Fruit fly (Drosophila melanogaster) whole organism, embryonic: ENCODE results near the gene CG13671.

ENCODE experiments used
- Antp ChIP-seq: fragments of 200-800 bp; sonication (Bioruptor generic); optimal IDR thresholded peaks from 3 replicates; lab custom pipeline; 2016; ENCODE audit warnings: missing biosample characterization, missing genetic modification characterization
- Asciz ChIP-seq: fragments of 200-800 bp; sonication (Bioruptor generic); optimal IDR thresholded peaks from 2 replicates; lab custom pipeline; 2017; ENCODE audit warnings: missing biosample characterization, mild to moderate bottlenecking, missing genetic modification characterization, missing genetic modification reagents
- B-H2 ChIP-seq: fragments of 200-800 bp; sonication (Bioruptor generic); optimal IDR thresholded peaks from 2 replicates; lab custom pipeline; 2018; ENCODE audit warnings: missing biosample characterization, mild to moderate bottlenecking, missing genetic modification characterization
- BEAF-32 ChIP-seq: fragments of 200-800 bp; sonication (Bioruptor generic); optimal IDR thresholded peaks from 3 replicates; lab custom pipeline; 2017; ENCODE audit warnings: missing biosample characterization, missing genetic modification characterization, mild to moderate bottlenecking, moderate library complexity, missing genetic modification reagents
- CG1024 ChIP-seq: fragments of 200-800 bp; sonication (Bioruptor generic); IDR thresholded peaks from 2 replicates; pipeline ENCODE4 v1.3.6; 2022; ENCODE audit warnings: missing biosample characterization, missing genetic modification characterization
- CG10267 ChIP-seq: fragments of 200-800 bp; sonication (Bioruptor generic); optimal IDR thresholded peaks from 2 replicates; lab custom pipeline; 2018; ENCODE audit warnings: missing biosample characterization, mild to moderate bottlenecking, missing genetic modification characterization, moderate library complexity
- CG11398 ChIP-seq: fragments of 200-800 bp; sonication (Bioruptor generic); optimal IDR thresholded peaks from 2 replicates; lab custom pipeline; 2016; ENCODE audit warnings: missing biosample characterization, missing genetic modification characterization
- CG11504 ChIP-seq: fragments of 200-800 bp; sonication (Bioruptor generic); optimal IDR thresholded peaks from 3 replicates; lab custom pipeline; 2019; ENCODE audit warnings: missing biosample characterization, mild to moderate bottlenecking, missing genetic modification characterization, moderate library complexity
- CG12219 ChIP-seq: fragments of 200-800 bp; sonication (Bioruptor generic); optimal IDR thresholded peaks from 3 replicates; lab custom pipeline; 2018; ENCODE audit warnings: missing biosample characterization, mild to moderate bottlenecking, missing genetic modification characterization
- CG12236 ChIP-seq: fragments of 200-800 bp; sonication (Bioruptor generic); optimal IDR thresholded peaks from 2 replicates; lab custom pipeline; 2016; ENCODE audit warnings: missing biosample characterization, missing genetic modification characterization
- CG12942 ChIP-seq: fragments of 200-800 bp; sonication (Bioruptor generic); optimal IDR thresholded peaks from 3 replicates; lab custom pipeline; 2016; ENCODE audit warnings: missing biosample characterization, missing genetic modification characterization
- CG14050 ChIP-seq: fragments of 200-800 bp; sonication (Bioruptor generic); IDR thresholded peaks from 3 replicates; pipeline ENCODE4 v1.3.6; 2022; ENCODE audit warnings: missing biosample characterization, missing genetic modification characterization
- CG1529 ChIP-seq: fragments of 200-800 bp; sonication (Bioruptor generic); optimal IDR thresholded peaks from 3 replicates; lab custom pipeline; 2018; ENCODE audit warnings: missing biosample characterization, missing genetic modification characterization
- CG17568 ChIP-seq: fragments of 200-800 bp; sonication (Bioruptor generic); optimal IDR thresholded peaks from 2 replicates; lab custom pipeline; 2018; ENCODE audit warnings: missing biosample characterization, mild to moderate bottlenecking, missing genetic modification characterization, moderate library complexity
- CG31388 ChIP-seq: fragments of 200-800 bp; sonication (Bioruptor generic); optimal IDR thresholded peaks from 2 replicates; lab custom pipeline; 2016; ENCODE audit warnings: missing biosample characterization, missing genetic modification characterization
- CG3407 ChIP-seq: fragments of 200-800 bp; sonication (Bioruptor generic); optimal IDR thresholded peaks from 2 replicates; lab custom pipeline; 2018; ENCODE audit warnings: missing biosample characterization, mild to moderate bottlenecking, missing genetic modification characterization
- CG43689 ChIP-seq: fragments of 200-800 bp; sonication (Bioruptor generic); IDR thresholded peaks from 2 replicates; pipeline ENCODE4 v1.3.6; 2022; ENCODE audit warnings: missing biosample characterization, missing genetic modification characterization
- CG4730 ChIP-seq: fragments of 200-800 bp; sonication (Bioruptor generic); IDR thresholded peaks from 2 replicates; pipeline ENCODE4 v1.3.6; 2022; ENCODE audit warnings: missing biosample characterization, missing genetic modification characterization
- CG6654 ChIP-seq: fragments of 200-800 bp; sonication (Bioruptor generic); optimal IDR thresholded peaks from 2 replicates; lab custom pipeline; 2017; ENCODE audit warnings: missing biosample characterization, mild to moderate bottlenecking, missing genetic modification characterization
- CG7271 ChIP-seq: fragments of 200-800 bp; sonication (Bioruptor generic); optimal IDR thresholded peaks from 2 replicates; lab custom pipeline; 2018; ENCODE audit warnings: missing biosample characterization, mild to moderate bottlenecking, missing genetic modification characterization, moderate library complexity
- CG7745 ChIP-seq: fragments of 200-800 bp; sonication (Bioruptor generic); optimal IDR thresholded peaks from 2 replicates; lab custom pipeline; 2018; ENCODE audit warnings: missing biosample characterization, mild to moderate bottlenecking, missing genetic modification characterization, moderate library complexity
- CG9437 ChIP-seq: fragments of 200-800 bp; sonication (Bioruptor generic); optimal IDR thresholded peaks from 2 replicates; lab custom pipeline; 2018; ENCODE audit warnings: missing biosample characterization, mild to moderate bottlenecking, missing genetic modification characterization
- CG9932 ChIP-seq: fragments of 200-800 bp; sonication (Bioruptor generic); IDR thresholded peaks from 2 replicates; pipeline ENCODE4 v1.3.6; 2022; ENCODE audit warnings: missing biosample characterization, missing genetic modification characterization
- D ChIP-seq, 2 experiments: fragments of 200-800 bp in 1 of 2; fragments of >200 bp in 1 of 2; sonication (Bioruptor generic) in 1 of 2; optimal IDR thresholded peaks; 2 replicates in 1 of 2; 3 replicates in 1 of 2; lab custom pipeline; 2017; ENCODE audit warnings: mild to moderate bottlenecking in 1 of 2, missing biosample characterization in 1 of 2, missing genetic modification characterization in 1 of 2, missing genetic modification reagents in 1 of 2
- D19A ChIP-seq: fragments of 200-800 bp; optimal IDR thresholded peaks from 3 replicates; lab custom pipeline; 2019; ENCODE audit warnings: missing biosample characterization, mild to moderate bottlenecking, missing genetic modification characterization, moderate library complexity
- Doc2 ChIP-seq: fragments of 200-800 bp; sonication (Bioruptor generic); IDR thresholded peaks from 2 replicates; pipeline ENCODE4 v1.3.6; 2022; ENCODE audit warnings: missing biosample characterization, missing genetic modification characterization
- Dref ChIP-seq: fragments of 200-800 bp; sonication (Bioruptor generic); IDR thresholded peaks from 2 replicates; pipeline ENCODE4 v1.3.6; 2022; ENCODE audit warnings: missing biosample characterization, missing genetic modification characterization
- HLH54F ChIP-seq: fragments of 200-800 bp; sonication (Bioruptor generic); optimal IDR thresholded peaks from 3 replicates; lab custom pipeline; 2016; ENCODE audit warnings: missing biosample characterization, missing genetic modification characterization
- Hey ChIP-seq: fragments of 200-800 bp; sonication (Bioruptor generic); optimal IDR thresholded peaks from 3 replicates; lab custom pipeline; 2018; ENCODE audit warnings: missing biosample characterization, mild to moderate bottlenecking, missing genetic modification characterization
- Mrtf ChIP-seq: fragments of 200-800 bp; sonication (Bioruptor generic); IDR thresholded peaks from 3 replicates; pipeline ENCODE4 v1.3.6; 2022; ENCODE audit warnings: missing biosample characterization, missing genetic modification characterization
- Rx ChIP-seq: fragments of 200-800 bp; sonication (Bioruptor generic); IDR thresholded peaks from 2 replicates; pipeline ENCODE4 v1.3.6; 2022; ENCODE audit warnings: missing biosample characterization, missing genetic modification characterization
- Six4 ChIP-seq: fragments of 200-800 bp; sonication (Bioruptor generic); optimal IDR thresholded peaks from 2 replicates; lab custom pipeline; 2016; ENCODE audit warnings: missing biosample characterization, missing genetic modification characterization
- Sox102F ChIP-seq: fragments of 200-800 bp; sonication (Bioruptor generic); optimal IDR thresholded peaks from 2 replicates; lab custom pipeline; 2018; ENCODE audit warnings: missing biosample characterization, mild to moderate bottlenecking, missing genetic modification characterization, moderate library complexity
- Sry-δ ChIP-seq: fragments of 200-800 bp; sonication (Bioruptor generic); optimal IDR thresholded peaks from 2 replicates; lab custom pipeline; 2016; ENCODE audit warnings: missing biosample characterization, missing genetic modification characterization
- cg ChIP-seq: fragments of 200-800 bp; sonication (Bioruptor generic); optimal IDR thresholded peaks from 3 replicates; lab custom pipeline; 2019; ENCODE audit warnings: missing biosample characterization, mild to moderate bottlenecking, missing genetic modification characterization, moderate library complexity
- dati ChIP-seq: fragments of 200-800 bp; sonication (Bioruptor generic); IDR thresholded peaks from 2 replicates; pipeline ENCODE4 v1.3.6; 2022; ENCODE audit warnings: missing biosample characterization, missing genetic modification characterization
- dpn ChIP-seq, 2 experiments: fragments of 200-800 bp; sonication (Bioruptor generic); optimal IDR thresholded peaks; 3 replicates each; lab custom pipeline; 2016; ENCODE audit warnings: missing biosample characterization in 2 of 2, missing genetic modification characterization in 2 of 2
- grau ChIP-seq: fragments of 200-800 bp; optimal IDR thresholded peaks from 3 replicates; lab custom pipeline; 2019; ENCODE audit warnings: missing biosample characterization, mild to moderate bottlenecking, missing genetic modification characterization, moderate library complexity
- her ChIP-seq: fragments of 200-800 bp; sonication (Bioruptor generic); optimal IDR thresholded peaks from 2 replicates; lab custom pipeline; 2016; ENCODE audit warnings: missing biosample characterization, missing genetic modification characterization
- ind ChIP-seq: fragments of 200-800 bp; sonication (Bioruptor generic); optimal IDR thresholded peaks from 3 replicates; lab custom pipeline; 2016; ENCODE audit warnings: missing biosample characterization, missing genetic modification characterization
- lmd ChIP-seq: fragments of 200-800 bp; sonication (Bioruptor generic); IDR thresholded peaks from 2 replicates; pipeline ENCODE4 v1.3.6; 2022; ENCODE audit warnings: missing biosample characterization, missing genetic modification characterization
- peb ChIP-seq: fragments of 200-800 bp; sonication (Bioruptor generic); IDR thresholded peaks from 2 replicates; pipeline ENCODE4 v1.3.6; 2022; ENCODE audit warnings: missing biosample characterization, missing genetic modification characterization
- pho ChIP-seq: fragments of 200-800 bp; sonication (Bioruptor generic); optimal IDR thresholded peaks from 2 replicates; lab custom pipeline; 2016; ENCODE audit warnings: missing biosample characterization, missing genetic modification characterization
- pnt ChIP-seq: fragments of 200-800 bp; sonication (Bioruptor generic); optimal IDR thresholded peaks from 3 replicates; lab custom pipeline; 2016; ENCODE audit warnings: missing biosample characterization, missing genetic modification characterization
- slbo ChIP-seq: fragments of 200-800 bp; sonication (Bioruptor generic); IDR thresholded peaks from 2 replicates; pipeline ENCODE4 v1.3.6; 2022; ENCODE audit warnings: missing biosample characterization, missing genetic modification characterization
- sqz ChIP-seq: fragments of 200-800 bp; sonication (Bioruptor generic); optimal IDR thresholded peaks from 3 replicates; lab custom pipeline; 2018; ENCODE audit warnings: missing biosample characterization, mild to moderate bottlenecking, missing genetic modification characterization
- toy ChIP-seq: fragments of 200-800 bp; sonication (Bioruptor generic); IDR thresholded peaks from 2 replicates; pipeline ENCODE4 v1.3.6; 2022; ENCODE audit warnings: missing biosample characterization, missing genetic modification characterization
- trem ChIP-seq: fragments of 200-800 bp; optimal IDR thresholded peaks from 3 replicates; lab custom pipeline; 2019; ENCODE audit warnings: missing biosample characterization, mild to moderate bottlenecking, missing genetic modification characterization, moderate library complexity
- vvl ChIP-seq: fragments of 200-800 bp; sonication (Bioruptor generic); IDR thresholded peaks from 2 replicates; pipeline ENCODE4 v1.3.6; 2022; ENCODE audit warnings: missing biosample characterization, missing genetic modification characterization

CG13671 gene

dm6 chr3L:8340264-8341095 is 40.6 kb downstream of the CG13671 start, which contains the start of the genes Prim1 and CG7083 (continued):
- TF ChIP-seq grau (tag; lab: Kevin White, UChicago), result peak; percentile 52
- TF ChIP-seq cg (GFP tag; lab: Kevin White, UChicago), result no peak
- TF ChIP-seq CG6654 (GFP tag; lab: Kevin White, UChicago), result no peak
- TF ChIP-seq slbo (GFP tag; lab: Robert Waterston, UW), result peak; percentile 75
- peak; percentile 60 for TF ChIP-seq Antp
- no peak for TF ChIP-seq CG11504 (tag; lab: Kevin White, UChicago)
- peak; percentile 7 for TF ChIP-seq CG31388 (GFP tag; lab: Kevin White, UChicago)
- no peak for TF ChIP-seq CG43689 (GFP tag; lab: Robert Waterston, UW)
- TF ChIP-seq CG11398, result peak; percentile 11
- TF ChIP-seq CG1024 (GFP tag; lab: Robert Waterston, UW), result no peak
- TF ChIP-seq sqz (GFP tag; lab: Kevin White, UChicago), result no peak
- peak; percentile 33 for TF ChIP-seq pnt (GFP tag; lab: Kevin White, UChicago)
- peak; percentile 63 for TF ChIP-seq trem (tag; lab: Kevin White, UChicago)
- peak; percentile 31 for TF ChIP-seq CG7271
- TF ChIP-seq CG9437, result peak; percentile 46
- no peak for TF ChIP-seq peb (GFP tag; lab: Robert Waterston, UW)
- no peak for TF ChIP-seq D19A
- no peak for TF ChIP-seq Dref (GFP tag; lab: Robert Waterston, UW)
- TF ChIP-seq CG17568 (GFP tag; lab: Kevin White, UChicago), result no peak
- peak; percentile 63 for TF ChIP-seq Sry-δ
- TF ChIP-seq her (GFP tag; lab: Kevin White, UChicago), result peak; percentile 61
- no peak for TF ChIP-seq toy (GFP tag; lab: Robert Waterston, UW)
- peak; percentile 33 for TF ChIP-seq Asciz (GFP tag; lab: Kevin White, UChicago)
- TF ChIP-seq CG9932 (GFP tag; lab: Robert Waterston, UW), result peak; percentile 50; the same call in 1 of the 2 replicates
- TF ChIP-seq Doc2 (GFP tag; lab: Robert Waterston, UW), result no peak
- TF ChIP-seq CG4730, result no peak
- peak; percentile 71 for TF ChIP-seq pho (GFP tag; lab: Kevin White, UChicago)
- TF ChIP-seq CG10267, result peak; percentile 94
- TF ChIP-seq CG12236 (GFP tag; lab: Kevin White, UChicago), result peak; percentile 33
- TF ChIP-seq lmd (GFP tag; lab: Robert Waterston, UW), result no peak
- peak; percentile 53 for TF ChIP-seq ind (GFP tag; lab: Kevin White, UChicago)
- TF ChIP-seq vvl, result peak; percentile 62
- peak; percentile 55 for TF ChIP-seq B-H2 (GFP tag; lab: Kevin White, UChicago)
- peak; percentile 43 to 52 for TF ChIP-seq dpn (GFP tag; optimal IDR thresholded peaks at IDR 0.05; lab: Kevin White, UChicago)
- TF ChIP-seq D (optimal IDR thresholded peaks at IDR 0.05; lab: Kevin White, UChicago), result no peak
- TF ChIP-seq D (GFP tag; optimal IDR thresholded peaks at IDR 0.05; lab: Kevin White, UChicago), result peak; percentile 17
- TF ChIP-seq HLH54F (GFP tag; lab: Kevin White, UChicago), result peak; percentile 71
- TF ChIP-seq Mrtf (GFP tag; lab: Robert Waterston, UW), result no peak
- peak; percentile 43 for TF ChIP-seq BEAF-32 (GFP tag; lab: Kevin White, UChicago)
- peak; percentile 53 for TF ChIP-seq Sox102F (GFP tag; lab: Kevin White, UChicago)
- peak; percentile 46 for TF ChIP-seq Six4 (GFP tag; lab: Kevin White, UChicago)
- no peak for TF ChIP-seq Rx (GFP tag; lab: Robert Waterston, UW)
- TF ChIP-seq CG12219, result peak; percentile 14
- TF ChIP-seq CG7745, result no peak
- no peak for TF ChIP-seq Hey (tag; lab: Kevin White, UChicago)
- TF ChIP-seq CG12942 (GFP tag; lab: Kevin White, UChicago), result peak; percentile 40
- no peak for TF ChIP-seq dati (GFP tag; lab: Robert Waterston, UW)
- TF ChIP-seq CG14050 (GFP tag; lab: Robert Waterston, UW), result peak; percentile 42; the same call in 1 of the 3 replicates
- TF ChIP-seq CG1529 (GFP tag; lab: Kevin White, UChicago), result peak; percentile 46
- TF ChIP-seq CG3407 (GFP tag; lab: Kevin White, UChicago), result no peak
